Worm (Caenorhabditis elegans) whole organism, mixed stage, embryonic: Measurements from ENCODE around the gene nhr-107.

Source experiments
- blmp-1 ChIP-seq: fragments of 150-350 bp; optimal IDR thresholded peaks from 2 replicates; lab custom pipeline; 2014; ENCODE audit warnings: missing biosample characterization, missing genetic modification characterization
- ces-1 ChIP-seq: fragments of 150-350 bp; optimal IDR thresholded peaks from 2 replicates; lab custom pipeline; 2014; ENCODE audit warnings: missing biosample characterization, missing genetic modification reagents, missing genetic modification characterization
- mab-5 ChIP-seq: fragments of 150-350 bp; optimal IDR thresholded peaks from 2 replicates; lab custom pipeline; 2014; ENCODE audit warnings: missing biosample characterization, missing genetic modification characterization
- nhr-28 ChIP-seq: fragments of 150-350 bp; optimal IDR thresholded peaks from 2 replicates; lab custom pipeline; 2014; ENCODE audit warnings: missing biosample characterization, missing genetic modification characterization
- pha-4 ChIP-seq: fragments of 150-350 bp; optimal IDR thresholded peaks from 2 replicates; lab custom pipeline; 2018; ENCODE audit warnings: missing biosample characterization, missing genetic modification reagents, missing genetic modification characterization
- snpc-4 ChIP-seq: fragments of 150-350 bp; optimal IDR thresholded peaks from 2 replicates; lab custom pipeline; 2014; ENCODE audit warnings: missing biosample characterization, missing genetic modification characterization

DNA sequence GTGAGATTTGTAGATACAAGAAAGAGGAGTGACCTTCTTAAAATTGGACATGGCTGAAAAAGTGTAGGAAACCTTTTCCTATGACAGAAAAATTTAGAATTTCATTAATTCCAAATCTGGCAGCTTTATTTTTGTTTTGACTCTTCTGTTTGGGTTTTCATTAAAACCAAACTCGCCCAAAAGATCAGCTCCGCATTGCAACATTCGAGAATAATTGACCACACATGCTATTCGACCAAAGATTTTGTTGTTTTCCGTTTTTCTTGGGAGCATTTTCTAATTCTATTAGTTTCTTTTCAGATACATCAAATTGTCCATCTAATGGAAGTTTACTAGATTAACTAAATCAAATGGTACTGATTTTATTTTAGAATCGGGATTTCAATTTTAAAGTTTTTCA, 40.7 kb downstream of the nhr-107 start, which contains the start of gene mec-1:
- TF ChIP-seq snpc-4 (tag; lab: Kevin White, UChicago) (no peak), mab-5 (no peak), nhr-28 (tag; lab: Kevin White, UChicago) (no peak), pha-4 (tag; lab: Kevin White, UChicago) (no peak), ces-1 (no peak), blmp-1 (no peak)
